Worm (Caenorhabditis elegans) whole organism, dauer: ENCODE results near the gene daf-19.

ENCODE experiments used
- unc-62 ChIP-seq: sonication (generic microtip); optimal IDR thresholded peaks from 2 replicates; lab custom pipeline; 2017; ENCODE audit warnings: missing biosample characterization, missing genetic modification reagents, missing genetic modification characterization

Gene daf-19

ce11 chrII:10182634-10183033 is 13.5 kb upstream of the daf-19 start, which contains the start of gene srd-1:
Gene srd-1 (minus strand): TSS chrII:10182734.
- no peak for TF ChIP-seq unc-62 (GFP tag; lab: Kevin White, UChicago)

- TF ChIP-seq unc-62 (GFP tag; lab: Kevin White, UChicago) = no peak
These were observed 5.2 kb upstream of the daf-19 start, which contains the start of gene F33H1.4 for ce11 chrII:10174338-10174737. Gene F33H1.4 (plus strand): TSS chrII:10174648.

ce11 chrII:10172436-10172973 is 3.4 kb upstream of the daf-19 start, which contains the start of gene wbp-11:
Gene wbp-11 (plus strand): TSS chrII:10172923.
- no peak for TF ChIP-seq unc-62 (GFP tag; lab: Kevin White, UChicago)

DNA sequence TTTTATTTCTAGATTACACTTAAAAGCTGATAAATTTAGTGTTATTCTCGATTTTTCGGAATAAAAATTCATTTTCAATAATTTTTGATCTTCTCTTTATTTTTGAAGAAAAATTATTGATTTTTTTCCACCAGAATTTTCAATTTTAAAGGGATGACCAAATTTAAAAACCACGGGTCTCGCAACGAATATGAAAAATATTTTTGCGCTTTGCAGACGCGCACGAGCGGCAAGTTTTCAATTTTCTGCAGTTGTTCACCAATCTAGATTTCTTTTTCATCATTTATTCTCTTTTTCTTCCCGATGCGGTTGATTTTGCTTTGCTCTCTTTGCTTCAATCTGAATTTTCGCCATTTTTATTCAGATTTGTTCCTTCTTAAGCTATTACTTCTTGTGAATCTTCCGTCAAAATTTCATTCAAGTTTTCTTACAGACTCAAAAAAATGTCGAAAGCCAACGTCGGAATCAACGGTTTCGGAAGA is 1.7 kb upstream of the daf-19 start, which contains the start of gene gpd-4:
Gene gpd-4 (plus strand): TSS at position 432 of the 482 bp plus-strand sequence.
- TF ChIP-seq unc-62 (GFP tag; lab: Kevin White, UChicago) = no peak

DNA sequence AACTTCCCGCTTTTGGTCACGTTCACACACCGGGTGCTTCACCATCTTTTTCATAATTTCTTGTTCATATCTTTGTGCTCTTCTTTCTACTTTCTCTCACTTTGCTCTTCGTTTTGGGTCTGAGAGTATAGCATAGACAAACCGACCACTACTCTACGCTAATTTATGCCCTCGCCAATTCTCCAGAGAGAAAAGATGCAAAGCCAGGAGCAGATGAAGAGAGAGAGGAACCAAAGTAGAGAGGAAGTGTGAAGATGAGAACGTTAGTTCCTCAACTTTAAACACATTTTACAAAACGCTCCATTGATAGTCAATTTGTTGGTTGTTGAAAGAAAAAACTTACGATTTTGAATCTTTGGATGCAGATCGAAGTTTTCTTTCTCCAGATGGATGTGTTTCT is 1.4 kb downstream of the daf-19 start:
- no peak for TF ChIP-seq unc-62 (GFP tag; lab: Kevin White, UChicago)

DNA sequence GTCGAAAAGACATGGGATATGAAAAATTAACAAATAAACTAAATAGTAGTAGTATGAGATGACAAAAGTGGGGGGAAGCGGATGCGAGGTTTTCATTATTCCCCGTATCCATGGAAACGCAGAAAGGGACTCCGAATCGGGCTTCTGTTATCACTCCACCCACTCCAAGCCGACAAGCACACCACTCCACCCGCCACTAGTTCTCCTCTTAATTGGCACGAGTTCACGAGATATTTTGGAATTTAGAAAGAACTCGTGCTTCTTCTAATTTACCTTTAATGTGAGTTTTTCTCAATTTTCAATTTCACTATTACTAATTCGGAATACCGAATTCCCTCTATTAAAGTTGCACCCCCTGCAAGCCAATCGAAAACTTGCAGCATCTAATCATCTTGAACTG is 2.8 kb downstream of the daf-19 start:
- no peak for TF ChIP-seq unc-62 (GFP tag; lab: Kevin White, UChicago)

- TF ChIP-seq unc-62 (GFP tag; lab: Kevin White, UChicago) = no peak
These were observed 5.0 kb downstream of the daf-19 start for ce11 chrII:10164137-10164536.

- TF ChIP-seq unc-62 (GFP tag; lab: Kevin White, UChicago) = no peak
These were observed 6.4 kb downstream of the daf-19 start for ce11 chrII:10162785-10163184.

ce11 chrII:10155106-10155505 is 14.0 kb downstream of the daf-19 start, which contains the start of gene nlp-63:
Gene nlp-63 (plus strand): TSS chrII:10155406.
- TF ChIP-seq unc-62 (GFP tag; lab: Kevin White, UChicago) = no peak

DNA sequence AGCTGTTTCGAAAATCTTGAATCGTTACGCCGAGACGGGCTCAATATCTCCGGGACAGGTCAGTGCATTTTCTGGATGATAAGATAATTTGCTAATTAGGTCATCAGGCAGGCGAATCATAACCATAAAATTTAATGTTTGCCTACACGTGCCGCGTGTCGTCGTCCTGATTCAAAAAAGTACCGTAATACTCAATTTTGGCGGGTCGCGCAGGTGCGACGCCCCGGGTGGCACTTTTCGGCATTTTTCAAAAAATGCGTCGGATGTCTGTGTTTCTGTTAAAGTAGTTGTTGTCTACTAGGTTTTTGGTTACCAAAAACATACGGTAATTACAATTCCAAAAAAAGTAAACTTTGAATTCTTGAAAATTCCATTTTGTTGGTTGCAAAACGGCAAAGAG is 21.6 kb downstream of the daf-19 start:
- no peak for TF ChIP-seq unc-62 (GFP tag; lab: Kevin White, UChicago)

ce11 chrII:10146488-10146887 is 22.7 kb downstream of the daf-19 start, which contains the start of gene pax-3:
Gene pax-3 (plus strand): TSS chrII:10146570.
- TF ChIP-seq unc-62 (GFP tag; lab: Kevin White, UChicago) = no peak

- no peak for TF ChIP-seq unc-62 (GFP tag; lab: Kevin White, UChicago)
These were observed 25.1 kb downstream of the daf-19 start, which contains the start of gene F27E5.3 for ce11 chrII:10144092-10144491. Gene F27E5.3 (minus strand): TSS chrII:10144192.

DNA sequence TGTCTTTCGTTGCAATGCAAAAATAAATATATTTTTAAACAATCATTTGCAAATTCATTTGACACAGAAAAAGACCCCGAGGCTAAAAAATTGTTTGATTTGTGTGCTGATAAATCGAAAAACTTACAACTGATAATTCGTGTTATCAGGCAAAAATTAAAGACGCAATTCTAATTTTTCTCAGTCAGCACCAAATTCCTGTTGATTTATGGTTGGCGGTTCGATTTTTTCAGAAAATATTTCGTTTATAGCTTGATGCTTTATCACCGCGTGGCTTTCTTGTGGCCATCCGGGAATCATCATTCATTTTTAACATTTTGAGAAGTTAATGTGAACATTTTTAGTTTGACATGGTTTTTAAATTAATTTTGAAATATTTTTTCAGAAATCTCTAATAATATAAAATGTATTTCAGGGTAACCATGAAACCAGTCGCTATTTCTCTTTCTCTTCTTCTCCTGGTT is 29.9 kb downstream of the daf-19 start, which contains the start of gene asah-2:
Gene asah-2 (plus strand): TSS at position 414 of the 464 bp plus-strand sequence.
- TF ChIP-seq unc-62 (GFP tag; lab: Kevin White, UChicago) = no peak

- no peak for TF ChIP-seq unc-62 (GFP tag; lab: Kevin White, UChicago)
These were observed 31.8 kb downstream of the daf-19 start, which contains the start of gene phg-1 for ce11 chrII:10137358-10137757. Gene phg-1 (plus strand): TSS chrII:10137658.

DNA sequence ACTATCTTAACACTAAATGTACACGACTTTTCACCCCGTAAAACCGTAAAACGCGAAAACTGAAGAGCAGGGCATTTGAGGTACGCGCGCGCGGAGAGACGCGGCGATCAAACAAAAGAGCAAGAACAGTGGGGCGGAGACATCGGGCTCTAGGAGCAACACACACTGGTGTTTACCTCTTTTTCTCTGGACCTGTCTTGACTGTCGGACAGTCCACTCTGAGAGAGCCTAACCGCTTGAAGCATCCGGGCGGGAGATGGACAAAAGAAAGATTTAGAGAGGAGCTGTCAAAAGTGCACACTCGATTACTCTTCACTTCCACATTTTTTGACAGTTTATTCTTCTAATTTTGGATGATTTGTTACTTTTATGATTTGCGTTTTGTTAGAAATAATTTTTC is 32.4 kb downstream of the daf-19 start:
- TF ChIP-seq unc-62 (GFP tag; lab: Kevin White, UChicago) = no peak

DNA sequence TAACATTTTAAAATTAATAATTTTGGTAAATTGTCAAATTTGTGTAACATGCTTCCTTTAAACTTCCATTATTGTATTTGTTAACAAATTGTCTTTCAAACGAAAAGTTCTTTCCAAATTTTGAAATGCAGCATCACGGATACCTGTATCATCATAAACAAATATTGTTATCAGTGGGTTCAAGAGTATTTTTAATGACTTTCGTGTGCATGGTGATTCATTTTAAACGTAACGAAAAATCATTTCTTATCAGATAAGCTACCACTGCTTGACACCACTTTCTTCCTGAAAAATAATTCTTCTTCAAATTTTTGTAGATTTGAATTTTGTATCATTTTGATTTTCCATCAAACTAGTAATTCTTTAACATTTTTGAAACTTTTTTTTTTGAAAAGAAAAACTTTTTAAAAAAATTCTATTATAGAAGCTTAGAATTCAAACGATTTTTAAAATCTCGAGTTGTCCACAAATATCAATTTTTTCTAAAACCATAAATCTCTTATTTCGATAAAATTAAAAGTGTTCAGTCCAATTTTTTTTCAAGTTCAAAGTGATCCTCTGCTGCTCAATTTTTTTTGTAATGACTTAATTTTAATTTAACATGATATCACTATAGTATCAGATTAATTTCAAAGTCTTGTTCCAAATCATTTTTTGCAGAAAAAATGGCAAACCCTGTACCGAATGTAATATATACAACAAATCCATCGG is 34.7 kb downstream of the daf-19 start, which contains the start of gene F27E5.9:
Gene F27E5.9 (plus strand): TSS at position 661 of the 711 bp plus-strand sequence.
- TF ChIP-seq unc-62 (GFP tag; lab: Kevin White, UChicago) = no peak
